Worm (Caenorhabditis elegans): ENCODE data around the gene ttr-31.

DNA sequence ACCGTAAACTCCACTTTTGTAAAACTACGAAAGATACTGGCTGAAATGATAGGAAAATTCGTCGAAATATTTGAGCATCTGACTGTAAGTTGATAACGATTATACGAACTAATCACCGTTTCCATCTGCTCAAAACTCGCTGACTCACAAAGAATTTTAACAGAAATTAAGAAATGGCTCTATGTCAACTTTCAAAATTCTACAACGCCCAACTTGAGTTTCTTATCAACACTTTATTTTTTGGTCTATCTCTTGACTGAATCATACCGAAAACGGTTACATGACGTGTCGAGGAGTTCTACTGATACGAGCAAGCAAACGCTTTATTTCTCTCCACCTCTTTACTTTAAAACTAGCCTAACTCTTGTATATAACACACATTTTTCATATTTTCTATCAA lies 38.3 kb upstream of the ttr-31 start, which contains the start of gene clc-1:
- TF ChIP-seq unc-39 (tag; optimal IDR thresholded peaks at IDR 0.05) (no peak), unc-55 (GFP tag; optimal IDR thresholded peaks at IDR 0.05) (no peak), ZK546.5 (tag; optimal IDR thresholded peaks at IDR 0.05) (no peak), nhr-23 (tag; optimal IDR thresholded peaks at IDR 0.05) (no peak), nhr-25 (tag; optimal IDR thresholded peaks at IDR 0.05) (no peak), ztf-4 (tag; optimal IDR thresholded peaks at IDR 0.05) (no peak), nhr-237 (tag; optimal IDR thresholded peaks at IDR 0.05) (no peak), lsy-2 (tag; optimal IDR thresholded peaks at IDR 0.05) (no peak), nhr-11 (tag; optimal IDR thresholded peaks at IDR 0.05) (no peak), ama-1 (optimal IDR thresholded peaks at IDR 0.05) (no peak), mab-5 (tag; optimal IDR thresholded peaks at IDR 0.05) (no peak), mdl-1 (tag; optimal IDR thresholded peaks at IDR 0.05) (no peak), nhr-12 (tag; optimal IDR thresholded peaks at IDR 0.05) (no peak)
